Worm (Caenorhabditis elegans): ENCODE data around the gene cyn-6.

cyn-6 gene

ce11 chrIII:793595-793994, 20.4 kb downstream of the cyn-6 start, which contains the start of gene snt-2 (continued):
- TF ChIP-seq xnd-1 (tag; optimal IDR thresholded peaks at IDR 0.05) (peak; percentile 23), D2030.7 (GFP tag; IDR thresholded peaks at IDR 0.05) (peak; percentile 53), lin-54 (GFP tag; optimal IDR thresholded peaks at IDR 0.05) (peak; percentile 58), nhr-120 (GFP tag; IDR thresholded peaks at IDR 0.05) (no peak), F37B4.10 (GFP tag; IDR thresholded peaks at IDR 0.05) (no peak), lin-26 (GFP tag; IDR thresholded peaks at IDR 0.05) (no peak), egl-44 (GFP tag; IDR thresholded peaks at IDR 0.05) (no peak), rpc-1 (optimal IDR thresholded peaks at IDR 0.05) (no peak), rpc-1 (tag; optimal IDR thresholded peaks at IDR 0.05) (no peak), ztf-18 (tag; optimal IDR thresholded peaks at IDR 0.05) (peak; percentile 36), let-607 (tag; optimal IDR thresholded peaks at IDR 0.05) (peak in 1 of 2 experiments; percentile 34), rcor-1 (GFP tag; IDR thresholded peaks at IDR 0.05) (peak; percentile 18; the same call in 1 of the 2 replicates), lir-1 (GFP tag; conservative IDR thresholded peaks at IDR 0.05) (no peak), lsy-27 (tag; optimal IDR thresholded peaks at IDR 0.05; ENCODE audit: borderline replicate concordance, insufficient read depth) (no peak), chd-7 (tag; optimal IDR thresholded peaks at IDR 0.05) (no peak), aptf-3 (GFP tag; IDR thresholded peaks at IDR 0.05) (no peak), dox-1 (GFP tag; IDR thresholded peaks at IDR 0.05) (peak; percentile 83), fkh-3 (tag; optimal IDR thresholded peaks at IDR 0.05) (no peak), madf-10 (tag; optimal IDR thresholded peaks at IDR 0.05) (no peak), madf-6 (GFP tag; IDR thresholded peaks at IDR 0.05) (peak; percentile 62), F52B5.7 (tag; optimal IDR thresholded peaks at IDR 0.05) (no peak), ceh-40 (GFP tag; IDR thresholded peaks at IDR 0.05) (no peak), F57C9.4 (tag; optimal IDR thresholded peaks at IDR 0.05) (no peak), hmg-1.2 (GFP tag; IDR thresholded peaks at IDR 0.05) (peak; percentile 35), ceh-100 (GFP tag; IDR thresholded peaks at IDR 0.05) (peak; percentile 27; the same call in 1 of the 2 replicates), K11D2.4 (GFP tag; IDR thresholded peaks at IDR 0.05) (no peak), sea-2 (GFP tag; IDR thresholded peaks at IDR 0.05) (no peak), Y53F4B.3 (GFP tag; IDR thresholded peaks at IDR 0.05) (no peak), mxl-1 (tag; optimal IDR thresholded peaks at IDR 0.05) (no peak), nhr-27 (tag; optimal IDR thresholded peaks at IDR 0.05) (no peak), lsl-1 (GFP tag; optimal IDR thresholded peaks at IDR 0.05) (peak; percentile 92), C06A6.2 (GFP tag; conservative IDR thresholded peaks at IDR 0.05) (no peak), ztf-3 (GFP tag; optimal IDR thresholded peaks at IDR 0.05) (no peak), hlh-12 (tag; optimal IDR thresholded peaks at IDR 0.05) (no peak), ztf-25 (GFP tag; IDR thresholded peaks at IDR 0.05) (no peak), B0261.1 (tag; optimal IDR thresholded peaks at IDR 0.05) (no peak), mel-28 (tag; optimal IDR thresholded peaks at IDR 0.05; ENCODE audit: borderline replicate concordance) (no peak), ztf-6 (GFP tag; IDR thresholded peaks at IDR 0.05) (no peak), hmg-20 (GFP tag; IDR thresholded peaks at IDR 0.05) (no peak), tbp1 (GFP tag; optimal IDR thresholded peaks at IDR 0.05) (peak; percentile 49), Y56A3A.18 (GFP tag; IDR thresholded peaks at IDR 0.05) (no peak), ama-1 (optimal IDR thresholded peaks at IDR 0.05) (no peak), ama-1 (GFP tag; optimal IDR thresholded peaks at IDR 0.05) (no peak), aptf-2 (GFP tag; conservative IDR thresholded peaks at IDR 0.05) (no peak), hsf-1 (GFP tag; IDR thresholded peaks at IDR 0.05) (no peak), tlf-1 (GFP tag; optimal IDR thresholded peaks at IDR 0.05) (peak; percentile 35), sptf-2 (GFP tag; optimal IDR thresholded peaks at IDR 0.05) (no peak), attf-5 (GFP tag; optimal IDR thresholded peaks at IDR 0.05) (peak; percentile 76), die-1 (tag; optimal IDR thresholded peaks at IDR 0.05) (no peak), egrh-3 (GFP tag; IDR thresholded peaks at IDR 0.05) (0 out of 2 replicates have a peak, but pooled peaks have one; percentile 17), rec-8 (tag; optimal IDR thresholded peaks at IDR 0.05) (no peak)
